Worm (Caenorhabditis elegans) whole organism, late embryonic: ENCODE measurements around the gene F54D5.2.

Source experiments
- F13H6.1 ChIP-seq: sonication (generic microtip); optimal IDR thresholded peaks from 2 replicates; lab custom pipeline; 2016; ENCODE audit warnings: missing genetic modification characterization, missing compliant biosample characterization
- K02D7.2 ChIP-seq: sonication (generic microtip); optimal IDR thresholded peaks from 2 replicates; lab custom pipeline; 2017; ENCODE audit warnings: mild to moderate bottlenecking, missing genetic modification characterization, missing compliant biosample characterization
- T23F11.4 ChIP-seq: fragments of 200-800 bp; sonication (Bioruptor generic); optimal IDR thresholded peaks from 2 replicates; lab custom pipeline; 2018; ENCODE audit warnings: mild to moderate bottlenecking, missing genetic modification characterization, missing compliant biosample characterization
- Y22D7AL.16 ChIP-seq: sonication (generic microtip); optimal IDR thresholded peaks from 2 replicates; lab custom pipeline; 2016; ENCODE audit warnings: missing genetic modification characterization, missing compliant biosample characterization
- ahr-1 ChIP-seq: sonication (generic microtip); optimal IDR thresholded peaks from 2 replicates; lab custom pipeline; 2016; ENCODE audit warnings: missing genetic modification characterization, missing compliant biosample characterization
- ama-1 ChIP-seq: fragments of 150-350 bp; optimal IDR thresholded peaks from 2 replicates; lab custom pipeline; 2014
- ceh-14 ChIP-seq: sonication (generic microtip); optimal IDR thresholded peaks from 2 replicates; lab custom pipeline; 2016; ENCODE audit warnings: missing genotype, missing genetic modification characterization, missing compliant biosample characterization
- ceh-18 ChIP-seq: sonication (generic microtip); optimal IDR thresholded peaks from 2 replicates; lab custom pipeline; 2016; ENCODE audit warnings: missing genetic modification characterization, missing compliant biosample characterization
- ceh-24 ChIP-seq: sonication (generic microtip); optimal IDR thresholded peaks from 2 replicates; lab custom pipeline; 2016; ENCODE audit warnings: mild to moderate bottlenecking, missing genetic modification characterization, missing compliant biosample characterization
- ceh-31 ChIP-seq: sonication (generic microtip); optimal IDR thresholded peaks from 2 replicates; lab custom pipeline; 2016; ENCODE audit warnings: missing genetic modification characterization, missing compliant biosample characterization
- ceh-34 ChIP-seq: sonication (generic microtip); optimal IDR thresholded peaks from 2 replicates; lab custom pipeline; 2016; ENCODE audit warnings: mild to moderate bottlenecking, missing genetic modification characterization, missing compliant biosample characterization
- ceh-6 ChIP-seq: fragments of 200-800 bp; sonication (Bioruptor generic); optimal IDR thresholded peaks from 2 replicates; lab custom pipeline; 2018; ENCODE audit warnings: mild to moderate bottlenecking, missing genetic modification characterization, missing compliant biosample characterization
- ceh-9 ChIP-seq: sonication (generic microtip); optimal IDR thresholded peaks from 2 replicates; lab custom pipeline; 2016; ENCODE audit warnings: mild to moderate bottlenecking, missing genetic modification characterization, inconsistent platforms, missing compliant biosample characterization
- che-1 ChIP-seq: sonication (generic microtip); optimal IDR thresholded peaks from 2 replicates; lab custom pipeline; 2016; ENCODE audit warnings: mild to moderate bottlenecking, missing genetic modification characterization, missing compliant biosample characterization
- dmd-4 ChIP-seq: sonication (generic microtip); optimal IDR thresholded peaks from 2 replicates; lab custom pipeline; 2016; ENCODE audit warnings: borderline replicate concordance, missing genetic modification characterization, missing compliant biosample characterization
- dve-1 ChIP-seq: sonication (generic microtip); optimal IDR thresholded peaks from 2 replicates; lab custom pipeline; 2017; ENCODE audit warnings: antibody characterized with exemption, mild to moderate bottlenecking, missing genetic modification characterization, missing compliant biosample characterization
- ets-4 ChIP-seq: sonication (generic microtip); optimal IDR thresholded peaks from 2 replicates; lab custom pipeline; 2016; ENCODE audit warnings: missing genetic modification characterization, missing compliant biosample characterization
- eyg-1 ChIP-seq: sonication (generic microtip); optimal IDR thresholded peaks from 2 replicates; lab custom pipeline; 2016; ENCODE audit warnings: missing genotype, missing genetic modification characterization, missing compliant biosample characterization
- fkh-6 ChIP-seq: sonication (generic microtip); optimal IDR thresholded peaks from 2 replicates; lab custom pipeline; 2016; ENCODE audit warnings: missing genetic modification characterization, missing compliant biosample characterization
- hlh-30 ChIP-seq: sonication (generic microtip); optimal IDR thresholded peaks from 2 replicates; lab custom pipeline; 2017; ENCODE audit warnings: antibody characterized with exemption, missing genetic modification characterization, missing compliant biosample characterization; ENCODE audit not compliant: insufficient read depth
- hlh-8 ChIP-seq: sonication (generic microtip); optimal IDR thresholded peaks from 2 replicates; lab custom pipeline; 2016; ENCODE audit warnings: missing genotype, missing genetic modification characterization, missing compliant biosample characterization
- nfya-1 ChIP-seq: sonication (generic microtip); optimal IDR thresholded peaks from 2 replicates; lab custom pipeline; 2017; ENCODE audit warnings: missing genetic modification characterization, mild to moderate bottlenecking, missing compliant biosample characterization, antibody characterized with exemption, moderate library complexity
- odd-2 ChIP-seq: sonication (generic microtip); optimal IDR thresholded peaks from 2 replicates; lab custom pipeline; 2017; ENCODE audit warnings: antibody characterized with exemption, mild to moderate bottlenecking, missing genetic modification characterization, missing compliant biosample characterization
- pag-3 ChIP-seq: sonication (generic microtip); optimal IDR thresholded peaks from 2 replicates; lab custom pipeline; 2016; ENCODE audit warnings: missing compliant biosample characterization, missing genetic modification characterization, borderline replicate concordance
- pax-1 ChIP-seq: fragments of 150-350 bp; optimal IDR thresholded peaks from 2 replicates; lab custom pipeline; 2014; ENCODE audit warnings: missing biosample characterization, missing genetic modification characterization
- pha-2 ChIP-seq: sonication (generic microtip); optimal IDR thresholded peaks from 2 replicates; lab custom pipeline; 2017; ENCODE audit warnings: mild to moderate bottlenecking, missing genetic modification characterization, missing compliant biosample characterization
- pqm-1 ChIP-seq: sonication (generic microtip); optimal IDR thresholded peaks from 2 replicates; lab custom pipeline; 2016; ENCODE audit warnings: missing genetic modification characterization, missing compliant biosample characterization
- pros-1 ChIP-seq: fragments of 150-350 bp; optimal IDR thresholded peaks from 2 replicates; lab custom pipeline; 2014; ENCODE audit warnings: missing biosample characterization, missing genetic modification reagents, missing genetic modification characterization
- ref-2 ChIP-seq: sonication (generic microtip); optimal IDR thresholded peaks from 2 replicates; lab custom pipeline; 2016; ENCODE audit warnings: missing genetic modification characterization, missing compliant biosample characterization
- rnt-1 ChIP-seq: sonication (generic microtip); optimal IDR thresholded peaks from 2 replicates; lab custom pipeline; 2016; ENCODE audit warnings: missing genetic modification characterization, missing compliant biosample characterization
- sdc-2 ChIP-seq: sonication (generic microtip); optimal IDR thresholded peaks from 2 replicates; lab custom pipeline; 2016; ENCODE audit warnings: missing genotype, missing genetic modification characterization, missing compliant biosample characterization
- sox-4 ChIP-seq: sonication (generic microtip); optimal IDR thresholded peaks from 2 replicates; lab custom pipeline; 2017; ENCODE audit warnings: mild to moderate bottlenecking, missing genetic modification characterization, inconsistent platforms, missing compliant biosample characterization
- syd-9 ChIP-seq: sonication (generic microtip); optimal IDR thresholded peaks from 2 replicates; lab custom pipeline; 2016; ENCODE audit warnings: mild to moderate bottlenecking, missing genetic modification characterization, moderate library complexity, missing compliant biosample characterization
- tbx-2 ChIP-seq: sonication (generic microtip); optimal IDR thresholded peaks from 2 replicates; lab custom pipeline; 2016; ENCODE audit warnings: missing genetic modification characterization, missing compliant biosample characterization
- tbx-7 ChIP-seq: sonication (generic microtip); optimal IDR thresholded peaks from 2 replicates; lab custom pipeline; 2016; ENCODE audit warnings: missing genotype, missing genetic modification characterization, missing compliant biosample characterization
- ttx-3 ChIP-seq: sonication (generic microtip); optimal IDR thresholded peaks from 2 replicates; lab custom pipeline; 2016; ENCODE audit warnings: missing genetic modification reagents, missing genetic modification characterization, missing compliant biosample characterization
- unc-42 ChIP-seq: sonication (generic microtip); optimal IDR thresholded peaks from 2 replicates; lab custom pipeline; 2016; ENCODE audit warnings: missing genotype, missing genetic modification characterization, missing compliant biosample characterization
- zip-5 ChIP-seq: sonication (generic microtip); optimal IDR thresholded peaks from 2 replicates; lab custom pipeline; 2016; ENCODE audit warnings: missing genetic modification characterization, missing compliant biosample characterization
- ztf-16 ChIP-seq: sonication (generic microtip); optimal IDR thresholded peaks from 2 replicates; lab custom pipeline; 2017; ENCODE audit warnings: missing genetic modification characterization, missing compliant biosample characterization

Gene F54D5.2

ce11 chrII:11564127-11564526, 8.9 kb upstream of the F54D5.2 start, which contains the start of gene F54D5.15:
Gene F54D5.15 (minus strand): TSS chrII:11564227.
- TF ChIP-seq odd-2, result no peak
- TF ChIP-seq sox-4, result no peak
- no peak for TF ChIP-seq unc-42 (tag; lab: Kevin White, UChicago)
- no peak for TF ChIP-seq zip-5
- no peak for TF ChIP-seq ref-2 (tag; lab: Kevin White, UChicago)
- TF ChIP-seq dmd-4 (tag; lab: Kevin White, UChicago), result no peak
- no peak for TF ChIP-seq F13H6.1 (tag; lab: Kevin White, UChicago)
- TF ChIP-seq K02D7.2 (tag; lab: Kevin White, UChicago), result no peak
- no peak for TF ChIP-seq hlh-8
- no peak for TF ChIP-seq ets-4 (tag; lab: Kevin White, UChicago)
- no peak for TF ChIP-seq ttx-3 (tag; lab: Kevin White, UChicago)
- TF ChIP-seq pha-2 (tag; lab: Kevin White, UChicago), result no peak

DNA sequence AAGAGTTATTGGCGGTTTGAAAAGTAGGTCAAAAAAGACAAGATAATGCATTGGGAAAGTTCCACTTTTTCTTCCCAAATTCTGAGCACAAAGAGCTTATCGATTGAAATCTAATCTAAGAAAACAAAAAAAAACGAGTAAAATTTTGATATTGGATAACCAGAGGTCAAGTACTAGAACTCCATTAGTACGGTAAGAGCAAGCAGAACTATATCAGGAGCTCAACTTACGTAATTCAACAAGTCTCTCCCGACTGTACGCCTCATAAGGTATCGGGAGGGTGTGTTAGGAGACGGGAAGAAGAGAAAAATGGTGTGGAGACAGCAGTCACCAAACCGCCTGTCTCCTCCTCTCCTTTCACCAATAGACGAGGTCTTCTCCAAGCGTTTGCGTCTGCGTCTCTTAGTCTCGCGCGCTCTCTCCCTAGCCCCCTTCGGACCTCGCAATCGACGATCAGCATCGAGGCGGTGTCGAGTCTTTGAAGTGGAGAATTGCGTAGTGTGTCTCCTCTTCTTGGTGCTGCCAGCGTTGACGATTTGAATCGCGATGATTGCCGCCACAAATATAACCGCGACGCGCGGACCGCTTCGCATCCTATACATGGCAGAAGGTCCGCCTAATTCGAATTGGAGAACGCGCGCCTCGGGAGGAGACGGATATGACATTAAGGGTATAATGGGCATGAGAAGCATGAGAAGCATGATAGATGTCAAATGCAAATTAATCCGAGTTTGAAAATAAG, 5.8 kb upstream of the F54D5.2 start, which contains the start of gene F54D5.5:
TSS of gene F54D5.5 (minus strand) at position 51 of the 742 bp plus-strand sequence.
- TF ChIP-seq ahr-1 (tag; lab: Kevin White, UChicago), result no peak
- peak; percentile 33 for TF ChIP-seq dmd-4 (tag; lab: Kevin White, UChicago)
- TF ChIP-seq tbx-7 (tag; lab: Kevin White, UChicago), result peak; percentile 9
- peak; percentile 59 for TF ChIP-seq hlh-30 (tag; lab: Kevin White, UChicago)
- TF ChIP-seq unc-42 (tag; lab: Kevin White, UChicago), result peak; percentile 87
- TF ChIP-seq ttx-3 (tag; lab: Kevin White, UChicago), result no peak
- TF ChIP-seq Y22D7AL.16 (tag; lab: Kevin White, UChicago), result no peak
- TF ChIP-seq ref-2 (tag; lab: Kevin White, UChicago), result peak; percentile 66
- TF ChIP-seq pax-1 (tag; lab: Kevin White, UChicago), result no peak
- TF ChIP-seq dve-1, result no peak
- no peak for TF ChIP-seq ceh-24 (tag; lab: Kevin White, UChicago)
- no peak for TF ChIP-seq T23F11.4 (GFP tag; lab: Kevin White, UChicago)
- no peak for TF ChIP-seq ceh-6 (GFP tag; lab: Kevin White, UChicago)
- peak; percentile 68 for TF ChIP-seq ceh-34 (tag; lab: Kevin White, UChicago)
- TF ChIP-seq sdc-2 (tag; lab: Kevin White, UChicago), result peak; percentile 34
- TF ChIP-seq ceh-31 (tag; lab: Kevin White, UChicago), result peak; percentile 89
- TF ChIP-seq fkh-6 (tag; lab: Kevin White, UChicago), result no peak
- no peak for TF ChIP-seq ceh-18
- TF ChIP-seq che-1 (tag; lab: Kevin White, UChicago), result no peak
- TF ChIP-seq pag-3, result no peak
- TF ChIP-seq nfya-1 (tag; lab: Kevin White, UChicago), result peak; percentile 82
- TF ChIP-seq syd-9 (tag; lab: Kevin White, UChicago), result no peak
- TF ChIP-seq pros-1 (tag; lab: Kevin White, UChicago), result peak; percentile 17
- peak; percentile 77 for TF ChIP-seq tbx-2
- no peak for TF ChIP-seq ceh-9 (tag; lab: Kevin White, UChicago)
- peak; percentile 58 for TF ChIP-seq rnt-1 (tag; lab: Kevin White, UChicago)
- peak; percentile 76 for TF ChIP-seq ceh-14 (tag; lab: Kevin White, UChicago)
- TF ChIP-seq, all 69 proteins: peak for 13

DNA sequence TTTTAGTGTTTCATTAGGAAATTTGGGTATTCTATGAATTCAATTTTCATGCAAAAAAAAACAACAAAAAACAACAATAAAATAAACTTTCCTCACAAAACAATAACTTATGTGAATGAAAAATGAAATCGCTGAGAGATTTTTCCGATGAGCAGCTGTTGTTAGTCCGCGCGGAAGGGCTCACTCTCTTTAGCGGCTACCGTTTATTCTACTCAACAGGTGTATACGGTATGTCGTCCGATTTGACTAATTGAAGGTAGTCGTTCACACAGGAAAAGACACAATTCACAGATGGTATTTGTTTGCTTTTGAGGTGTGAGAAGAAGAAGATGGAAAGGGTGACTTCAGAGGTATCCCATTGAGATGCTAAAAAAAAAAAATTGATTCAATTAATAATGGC, 4.3 kb upstream of the F54D5.2 start:
- TF ChIP-seq hlh-30 (tag; lab: Kevin White, UChicago) (no peak), sdc-2 (tag; lab: Kevin White, UChicago) (no peak), ztf-16 (tag; lab: Kevin White, UChicago) (no peak), ets-4 (tag; lab: Kevin White, UChicago) (no peak), che-1 (tag; lab: Kevin White, UChicago) (no peak), ceh-24 (tag; lab: Kevin White, UChicago) (no peak), ceh-34 (tag; lab: Kevin White, UChicago) (no peak), ama-1 (lab: Kevin White, UChicago) (no peak), eyg-1 (no peak), ceh-9 (tag; lab: Kevin White, UChicago) (no peak), pha-2 (tag; lab: Kevin White, UChicago) (no peak), pqm-1 (no peak)
